Worm (Caenorhabditis elegans) whole organism, midembryonic: ENCODE measurements around the gene npr-31.

Source experiments
- cog-1 ChIP-seq: sonication (generic microtip); optimal IDR thresholded peaks from 2 replicates; lab custom pipeline; 2016; ENCODE audit warnings: missing genetic modification characterization, missing compliant biosample characterization
- flt-1 ChIP-seq: fragments of 200-800 bp; sonication (Bioruptor generic); IDR thresholded peaks from 2 replicates; pipeline ENCODE4 v1.3.6; 2022; ENCODE audit warnings: missing genetic modification characterization, missing compliant biosample characterization
- med-1 ChIP-seq: sonication (generic microtip); optimal IDR thresholded peaks from 2 replicates; lab custom pipeline; 2017; ENCODE audit warnings: missing genetic modification characterization, mild to moderate bottlenecking, missing compliant biosample characterization, antibody characterized with exemption, missing genetic modification reagents; ENCODE audit not compliant: insufficient read depth
- ref-1 ChIP-seq: fragments of 200-800 bp; sonication (Bioruptor generic); conservative IDR thresholded peaks from 2 replicates; pipeline ENCODE4 v1.3.6; 2022; ENCODE audit warnings: missing genetic modification reagents, missing genetic modification characterization, missing compliant biosample characterization
- tab-1 ChIP-seq: fragments of 200-800 bp; sonication (Bioruptor generic); IDR thresholded peaks from 2 replicates; pipeline ENCODE4 v1.3.6; 2022; ENCODE audit warnings: missing genetic modification characterization, missing compliant biosample characterization
- ztf-23 ChIP-seq: fragments of 200-800 bp; sonication (Bioruptor generic); IDR thresholded peaks from 2 replicates; pipeline ENCODE4 v1.3.6; 2022; ENCODE audit warnings: missing genetic modification reagents, missing genetic modification characterization, missing compliant biosample characterization
- ztf-29 ChIP-seq: fragments of 200-800 bp; sonication (Bioruptor generic); IDR thresholded peaks from 2 replicates; pipeline ENCODE4 v1.3.6; 2022; ENCODE audit warnings: missing genetic modification reagents, missing genetic modification characterization, missing compliant biosample characterization

DNA sequence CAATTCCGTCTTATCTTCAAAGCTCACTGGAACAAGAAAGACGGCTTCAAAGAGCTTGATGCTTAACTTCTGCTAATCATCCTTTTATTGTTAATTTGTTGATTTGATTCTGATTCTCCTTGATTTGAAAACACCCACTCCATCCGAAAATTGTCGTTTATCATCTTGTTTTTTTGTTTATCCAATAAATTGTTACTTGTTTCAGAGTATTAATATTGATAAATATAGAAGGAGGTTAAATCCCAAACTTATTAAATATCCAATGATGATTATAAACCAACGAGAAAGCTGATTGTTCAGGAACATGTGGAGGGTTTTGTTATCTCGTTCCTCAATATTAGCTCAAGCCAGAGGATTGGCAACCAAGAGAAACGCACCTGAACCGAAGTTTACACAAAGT, 31.6 kb upstream of the npr-31 start, which contains the start of gene F10E7.6:
- TF ChIP-seq flt-1 (GFP tag; lab: Robert Waterston, UW): no peak
- TF ChIP-seq cog-1 (tag; lab: Kevin White, UChicago): no peak
- no peak for TF ChIP-seq tab-1 (GFP tag; lab: Robert Waterston, UW)
- TF ChIP-seq med-1 (GFP tag; lab: Kevin White, UChicago): no peak
- TF ChIP-seq ztf-29 (GFP tag; lab: Robert Waterston, UW): no peak
- TF ChIP-seq ref-1 (GFP tag; lab: Robert Waterston, UW): no peak
- TF ChIP-seq ztf-23 (GFP tag; lab: Robert Waterston, UW): no peak
